Worm (Caenorhabditis elegans) whole organism, L4/young adult: ENCODE results near the gene ipla-2.
A peak's percentile ranks its signal among the peaks of the same experiment; 100 is the strongest.

Source experiments
- W03F9.2 ChIP-seq: fragments of 150-350 bp; optimal IDR thresholded peaks from 2 replicates; lab custom pipeline; 2014; ENCODE audit warnings: missing biosample characterization, missing genetic modification characterization
- dao-5 ChIP-seq: sonication (generic microtip); optimal IDR thresholded peaks from 2 replicates; lab custom pipeline; 2016; ENCODE audit warnings: missing genotype, missing genetic modification characterization, moderate library complexity, missing compliant biosample characterization
- him-1 ChIP-seq: sonication (generic microtip); optimal IDR thresholded peaks from 2 replicates; lab custom pipeline; 2016; ENCODE audit warnings: missing genotype, missing genetic modification reagents, missing genetic modification characterization, missing compliant biosample characterization

The ipla-2 gene

DNA sequence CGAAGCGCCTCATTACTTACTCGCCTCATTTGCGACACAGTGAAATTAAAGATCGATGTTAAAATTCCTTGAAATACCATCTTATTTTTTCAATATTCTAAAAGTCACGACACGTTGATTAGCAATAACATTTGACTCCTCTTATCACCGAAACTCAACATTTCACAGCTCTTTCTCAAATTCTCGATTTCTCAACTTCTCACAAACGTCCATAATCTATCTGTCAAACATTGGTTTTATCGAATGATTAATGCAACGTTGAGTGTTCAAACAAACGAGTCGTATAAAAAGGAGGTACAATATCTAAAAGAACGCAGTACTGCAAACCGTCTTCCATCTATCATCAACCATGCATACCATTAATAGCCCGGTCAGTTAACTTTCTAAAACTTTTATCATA, 12.4 kb upstream of the ipla-2 start, which contains the start of gene lec-8:
lec-8 (plus strand) TSS at position 314 of the 400 bp plus-strand sequence.
- TF ChIP-seq dao-5 (tag; lab: Kevin White, UChicago) (no peak), W03F9.2 (tag; lab: Kevin White, UChicago) (no peak), him-1 (tag; lab: Kevin White, UChicago) (no peak)

DNA sequence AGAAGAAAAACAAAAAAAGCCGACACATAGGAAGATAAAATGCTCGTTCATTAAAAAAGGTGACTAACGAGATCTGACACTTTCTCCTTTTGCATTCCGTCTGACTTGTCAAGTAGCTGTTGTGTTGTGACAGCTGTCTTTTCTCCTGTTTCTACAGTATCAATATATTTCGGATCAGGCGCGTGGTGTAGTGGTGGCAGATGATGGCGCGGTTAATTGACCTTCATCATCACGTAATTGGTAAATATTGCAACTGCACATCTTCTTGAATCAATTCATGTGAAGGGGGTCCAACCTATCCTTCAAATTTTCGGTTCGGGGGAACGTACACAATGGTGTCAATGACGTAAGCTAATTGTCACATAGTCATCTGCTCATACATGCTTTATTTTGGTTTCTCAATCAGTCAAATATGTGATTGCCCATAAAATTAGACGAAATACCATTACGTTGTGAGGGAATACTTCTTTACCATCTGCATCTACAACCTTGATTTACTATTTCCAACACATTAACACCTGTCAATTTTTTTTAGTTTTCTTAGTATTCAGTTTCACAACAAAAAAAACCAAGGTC, 10.5 kb upstream of the ipla-2 start:
- TF ChIP-seq W03F9.2 (tag; lab: Kevin White, UChicago) (no peak), him-1 (tag; lab: Kevin White, UChicago) (no peak), dao-5 (tag; lab: Kevin White, UChicago) (no peak)

DNA sequence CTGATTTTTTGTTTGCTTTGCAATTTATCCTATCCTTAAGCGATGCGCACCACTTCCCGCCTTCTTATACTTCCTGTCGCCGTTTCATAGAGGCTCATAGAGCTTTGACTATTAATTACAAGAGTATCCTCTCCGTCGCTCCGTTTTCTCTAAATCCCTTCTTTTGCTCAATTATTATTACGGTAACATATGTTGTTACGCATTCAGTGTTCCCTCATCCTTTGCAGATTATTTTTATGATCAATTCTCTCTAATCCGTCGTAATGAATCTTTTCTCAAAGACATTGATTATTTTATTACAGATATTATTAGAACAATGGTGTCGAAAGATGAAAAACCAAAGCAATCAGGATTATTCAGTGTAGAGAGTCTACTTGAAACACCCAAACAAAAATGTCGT, 9.1 kb upstream of the ipla-2 start, which contains the start of gene vab-15:
vab-15 (plus strand) TSS at position 301 of the 400 bp plus-strand sequence.
- TF ChIP-seq him-1 (tag; lab: Kevin White, UChicago) (no peak), dao-5 (tag; lab: Kevin White, UChicago) (no peak), W03F9.2 (tag; lab: Kevin White, UChicago) (no peak)

DNA sequence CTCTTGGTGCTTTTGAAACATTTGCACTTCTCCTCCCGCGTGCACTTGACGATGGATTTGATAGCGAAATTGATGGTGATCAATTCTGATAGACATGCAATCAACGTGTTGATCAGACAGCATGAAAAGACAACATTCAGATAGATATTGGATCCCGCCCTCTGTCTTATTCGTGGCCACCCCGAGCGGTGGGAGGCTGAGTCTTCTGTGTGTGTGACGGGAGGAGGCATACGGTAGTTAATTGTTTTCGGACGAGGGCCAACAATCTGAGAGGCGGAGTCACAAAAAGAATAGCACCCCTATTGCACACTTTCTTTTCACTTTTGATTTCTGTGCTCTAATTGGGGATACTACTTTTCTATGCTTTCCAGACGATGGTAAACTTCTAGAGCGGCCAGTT, 8.1 kb upstream of the ipla-2 start:
- no peak for TF ChIP-seq him-1 (tag; lab: Kevin White, UChicago)
- no peak for TF ChIP-seq W03F9.2 (tag; lab: Kevin White, UChicago)
- TF ChIP-seq dao-5 (tag; lab: Kevin White, UChicago), result no peak

DNA sequence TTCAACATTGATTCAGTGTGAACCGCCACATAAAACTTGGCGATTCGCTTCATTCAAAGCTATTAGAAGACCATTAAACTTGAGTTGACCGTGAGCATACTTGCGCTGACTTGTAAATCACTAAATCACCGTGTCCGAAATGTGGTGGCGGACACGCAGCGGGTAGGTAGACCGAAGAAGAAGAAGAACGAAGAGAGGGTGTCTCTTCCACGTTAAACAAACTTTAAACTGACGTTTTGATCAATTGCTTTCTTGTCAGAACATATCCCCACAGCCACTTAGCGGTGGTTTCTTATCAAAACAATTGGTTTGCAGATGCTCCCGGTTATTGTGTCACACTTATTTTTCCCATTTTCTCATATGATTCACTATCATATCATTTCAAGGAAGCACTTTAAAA, 5.7 kb upstream of the ipla-2 start:
- TF ChIP-seq him-1 (tag; lab: Kevin White, UChicago), result no peak

DNA sequence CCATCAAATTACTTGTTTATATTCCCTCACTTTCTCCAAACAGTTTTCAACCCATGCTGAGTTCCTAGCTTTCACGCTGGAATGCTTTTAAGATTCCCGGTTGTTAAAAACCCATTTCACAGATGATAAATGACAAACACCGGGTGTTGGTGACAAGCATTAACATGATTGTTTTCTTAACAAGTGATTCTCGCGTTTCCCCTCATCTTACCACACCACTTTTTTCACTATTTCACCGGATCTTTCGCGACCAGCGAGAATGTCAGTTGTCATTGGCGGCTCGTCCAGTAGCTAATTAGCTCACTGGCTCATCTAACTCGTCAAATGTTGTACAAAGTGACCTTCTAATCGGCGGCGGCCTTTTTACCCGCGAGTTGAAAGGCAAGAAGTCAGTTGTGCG, 4.3 kb upstream of the ipla-2 start:
- TF ChIP-seq W03F9.2 (tag; lab: Kevin White, UChicago), result no peak
- TF ChIP-seq him-1 (tag; lab: Kevin White, UChicago), result no peak
- TF ChIP-seq dao-5 (tag; lab: Kevin White, UChicago), result no peak

DNA sequence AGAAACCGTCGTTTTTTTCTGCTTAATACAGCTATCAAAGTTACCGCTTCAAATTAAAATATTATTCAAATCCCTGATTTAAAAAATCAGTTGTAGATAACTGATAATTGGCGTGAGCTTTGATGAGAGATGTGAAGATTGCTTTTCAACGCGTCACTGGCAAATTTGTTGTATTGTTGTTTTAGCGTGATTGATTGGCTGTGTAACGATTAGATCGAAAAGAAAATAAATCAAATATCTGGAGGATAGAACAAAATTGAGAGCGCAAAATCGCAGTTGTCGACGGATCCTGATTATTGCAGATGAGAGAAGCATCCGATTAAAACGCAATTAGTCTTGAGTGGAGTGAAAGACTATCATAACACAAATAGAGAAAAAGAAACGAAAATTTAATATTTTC, 3.0 kb upstream of the ipla-2 start:
- TF ChIP-seq W03F9.2 (tag; lab: Kevin White, UChicago) (no peak), him-1 (tag; lab: Kevin White, UChicago) (no peak), dao-5 (tag; lab: Kevin White, UChicago) (no peak)

DNA sequence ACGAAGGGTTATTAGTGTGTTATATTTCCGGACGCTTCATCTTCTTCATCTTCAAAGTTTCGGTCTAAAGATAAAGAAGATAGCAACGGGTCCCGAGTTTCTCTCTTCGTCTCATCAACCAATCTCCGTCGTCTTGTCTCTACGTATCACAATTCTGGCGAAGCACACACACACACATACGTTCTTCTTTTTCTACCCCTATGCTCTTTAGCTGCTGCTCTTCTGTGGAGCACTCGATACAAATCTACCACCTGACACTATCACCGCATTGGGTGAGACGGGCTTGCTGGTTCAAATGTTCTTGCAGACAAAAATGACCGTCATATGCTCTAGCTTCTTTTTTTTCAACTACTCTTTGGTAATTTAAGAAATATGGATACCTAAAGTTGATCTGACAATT, 5.5 kb downstream of the ipla-2 start:
- TF ChIP-seq him-1 (tag; lab: Kevin White, UChicago), result no peak
- TF ChIP-seq W03F9.2 (tag; lab: Kevin White, UChicago), result no peak
- no peak for TF ChIP-seq dao-5 (tag; lab: Kevin White, UChicago)

DNA sequence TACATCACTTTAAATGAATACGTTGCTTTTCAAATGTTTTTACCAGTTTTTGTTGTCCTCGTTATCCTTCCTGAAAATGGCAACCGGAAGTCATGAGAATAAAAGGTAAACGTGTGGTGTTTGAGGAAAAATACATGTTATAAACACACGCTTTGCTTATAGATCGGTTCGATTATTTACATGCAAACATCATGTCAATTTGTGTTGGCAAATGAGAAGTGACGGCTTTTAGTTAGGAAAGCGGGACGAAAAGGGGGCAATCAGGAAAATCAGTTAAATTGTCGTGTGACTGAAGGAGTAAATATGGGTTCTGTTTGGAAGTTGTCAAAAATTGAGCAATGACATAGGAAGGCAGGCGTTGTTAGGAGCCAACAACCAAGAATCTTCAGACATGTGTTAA, 6.6 kb downstream of the ipla-2 start, which contains the start of gene rrc-1:
rrc-1 (minus strand) TSS at position 74 of the 400 bp plus-strand sequence.
- no peak for TF ChIP-seq him-1 (tag; lab: Kevin White, UChicago)
- TF ChIP-seq dao-5 (tag; lab: Kevin White, UChicago), result no peak
- TF ChIP-seq W03F9.2 (tag; lab: Kevin White, UChicago), result no peak

DNA sequence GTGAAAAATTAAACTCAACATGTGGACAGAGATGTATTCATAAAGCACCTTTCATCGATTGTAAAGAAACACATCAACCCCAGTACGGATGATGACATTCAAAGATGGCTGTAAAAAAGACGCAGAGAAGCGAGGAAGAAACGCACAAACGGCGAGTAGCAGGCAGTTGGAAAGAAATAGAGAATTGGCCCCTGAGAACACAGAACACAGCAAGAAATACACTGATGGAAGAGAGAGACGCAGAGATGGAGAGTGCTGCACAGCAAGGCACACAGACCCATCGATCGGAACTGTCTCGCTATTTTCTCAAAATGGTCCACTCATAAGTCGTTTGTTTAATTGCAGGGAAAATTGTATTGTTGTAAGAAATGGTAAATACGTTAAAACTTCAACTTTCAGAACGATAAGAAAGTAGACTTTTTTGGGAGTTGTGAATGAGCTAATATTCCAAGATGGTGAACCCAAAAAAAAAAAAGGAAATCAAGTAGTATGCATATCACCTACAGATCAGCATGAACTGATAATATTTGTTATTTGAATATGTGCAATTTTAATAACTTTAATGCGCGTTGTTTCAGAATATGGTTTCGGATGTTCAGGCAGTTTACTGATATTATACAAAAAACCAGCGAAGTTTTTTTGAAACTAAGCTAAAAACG, 15.1 kb downstream of the ipla-2 start:
- no peak for TF ChIP-seq him-1 (tag; lab: Kevin White, UChicago)
- peak; percentile 14 for TF ChIP-seq dao-5 (tag; lab: Kevin White, UChicago)

DNA sequence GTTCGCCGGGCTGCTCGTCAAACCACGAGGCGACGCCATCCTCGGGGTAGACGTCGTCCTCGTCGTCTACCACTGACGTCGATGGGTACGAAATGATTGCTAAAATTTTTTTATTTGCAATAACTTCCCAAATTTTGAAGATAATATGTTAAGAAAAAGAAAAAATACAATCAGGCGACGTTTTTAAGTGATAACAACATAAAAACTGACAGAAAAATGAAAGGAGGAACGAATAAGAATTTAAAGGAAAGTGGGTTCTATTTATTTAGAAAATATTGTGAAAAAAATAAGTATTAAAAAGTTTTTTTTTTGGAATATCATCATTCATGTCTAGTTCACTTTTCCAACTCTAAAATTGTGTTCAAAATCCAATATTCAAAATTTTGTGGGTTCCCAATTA, 15.7 kb downstream of the ipla-2 start, which contains the start of gene dpy-22:
dpy-22 (minus strand) TSS at position 101 of the 400 bp plus-strand sequence.
- TF ChIP-seq dao-5 (tag; lab: Kevin White, UChicago), result no peak
- no peak for TF ChIP-seq W03F9.2 (tag; lab: Kevin White, UChicago)
- TF ChIP-seq him-1 (tag; lab: Kevin White, UChicago), result no peak

DNA sequence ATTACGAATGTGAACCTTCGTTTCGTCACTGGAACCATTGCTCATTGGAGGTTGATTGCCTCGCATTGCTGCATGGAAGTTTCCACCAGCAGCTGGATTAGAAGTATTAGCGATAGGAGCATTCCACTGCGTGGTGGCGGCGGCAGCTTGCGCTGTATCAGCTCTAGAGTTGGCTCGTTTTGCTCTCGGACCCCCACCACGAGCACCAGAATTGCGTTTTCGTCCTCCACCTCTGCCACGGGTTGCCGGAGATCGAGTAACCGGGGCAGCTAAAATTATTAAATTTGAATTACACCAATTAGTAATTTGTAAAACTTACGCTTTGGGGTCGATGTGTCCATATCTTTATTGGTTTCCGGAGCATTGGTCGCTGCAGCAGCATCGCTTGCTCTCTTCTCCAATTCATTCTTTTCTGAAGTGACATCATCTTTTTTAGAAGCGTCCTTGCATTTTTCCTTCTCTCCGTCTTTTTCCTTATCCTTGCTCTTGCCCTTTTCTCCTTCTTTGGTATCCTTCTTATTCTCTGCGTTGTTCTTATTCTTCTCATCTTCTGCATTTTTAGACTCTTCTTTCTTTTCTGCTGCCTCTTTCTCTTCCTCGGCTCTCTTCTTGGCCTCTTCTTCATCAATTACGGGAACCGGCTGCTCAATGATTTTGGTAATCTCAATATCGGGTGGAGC, 23.6 kb downstream of the ipla-2 start:
- TF ChIP-seq him-1 (tag; lab: Kevin White, UChicago) (no peak), dao-5 (tag; lab: Kevin White, UChicago) (no peak), W03F9.2 (tag; lab: Kevin White, UChicago) (no peak)

DNA sequence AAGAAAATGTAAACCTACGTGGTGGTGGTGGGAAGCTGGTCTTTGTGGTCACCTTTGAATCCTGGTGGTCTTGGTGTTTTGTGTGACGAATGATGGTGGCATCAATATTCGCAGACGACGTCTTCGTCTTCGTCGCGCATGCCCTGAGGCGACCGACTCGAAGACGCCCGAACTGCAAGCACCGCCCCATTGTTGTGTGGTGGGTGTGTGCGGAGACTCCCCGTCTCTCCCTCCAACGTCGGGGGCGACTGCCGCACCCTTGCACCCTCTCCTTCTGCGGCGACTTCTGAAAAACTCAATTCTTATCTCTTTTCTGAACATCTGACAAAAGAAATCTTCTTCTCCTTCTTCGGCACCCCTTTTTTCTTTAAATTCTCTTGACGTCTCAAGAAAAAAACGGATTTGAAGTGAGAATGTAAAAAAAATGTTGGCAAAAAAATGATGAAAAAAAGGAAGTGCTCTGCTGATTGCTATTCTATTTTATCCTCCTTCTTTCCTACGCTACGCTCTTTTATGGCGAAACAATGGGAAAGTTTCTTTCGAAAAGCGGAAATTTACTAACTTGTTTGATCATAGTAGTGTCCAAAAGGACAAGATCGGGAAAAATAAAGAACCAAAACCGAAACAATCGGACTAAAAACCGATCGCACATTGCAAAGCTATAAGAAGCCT, 30.3 kb downstream of the ipla-2 start, which contains the start of gene lgc-47:
lgc-47 (minus strand) TSS at position 286 of the 672 bp plus-strand sequence.
- TF ChIP-seq him-1 (tag; lab: Kevin White, UChicago) (no peak), dao-5 (tag; lab: Kevin White, UChicago) (no peak), W03F9.2 (tag; lab: Kevin White, UChicago) (no peak)
